Worm (Caenorhabditis elegans): ENCODE results near the gene pitr-6.
"Not testable (repeated sequence)": the region's sequence is repeated elsewhere in the genome, so short reads cannot be mapped to it uniquely, and the experiment has no call there.

DNA sequence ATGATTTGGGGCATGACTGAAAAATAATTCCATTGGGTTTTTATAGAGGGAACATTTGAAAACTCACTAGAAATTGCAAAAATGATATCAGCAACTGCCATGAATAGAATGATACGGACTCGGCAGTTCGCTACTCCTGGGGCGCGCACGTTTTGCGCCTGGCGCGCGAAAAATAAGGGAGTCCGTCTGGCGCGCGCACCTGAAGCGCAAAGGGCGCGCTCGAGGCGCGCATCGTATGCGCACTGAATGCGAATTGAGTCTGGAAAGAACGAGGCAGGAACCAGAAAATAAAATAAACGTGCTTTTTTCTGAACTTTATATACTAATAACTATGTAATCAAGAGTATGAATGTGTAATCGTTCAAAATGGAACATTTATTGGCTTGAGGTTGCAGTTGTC lies 4.0 kb upstream of the pitr-6 start, which contains the start of gene Y57A10C.10:
- TF ChIP-seq fkh-10 (GFP tag; optimal IDR thresholded peaks at IDR 0.05); ztf-16 (tag; optimal IDR thresholded peaks at IDR 0.05); ama-1 (optimal IDR thresholded peaks at IDR 0.05); sdc-2 (tag; optimal IDR thresholded peaks at IDR 0.05); ceh-30 (tag; optimal IDR thresholded peaks at IDR 0.05); sox-2 (GFP tag; IDR thresholded peaks at IDR 0.05); pat-9 (tag; optimal IDR thresholded peaks at IDR 0.05); pha-4 (tag; optimal IDR thresholded peaks at IDR 0.05); gmeb-2 (tag; optimal IDR thresholded peaks at IDR 0.05); nhr-11 (tag; optimal IDR thresholded peaks at IDR 0.05); unc-3 (GFP tag; conservative IDR thresholded peaks at IDR 0.05); unc-3 (tag; optimal IDR thresholded peaks at IDR 0.05); pros-1 (tag; optimal IDR thresholded peaks at IDR 0.05): not testable (repeated sequence)
